Fruit fly (Drosophila melanogaster) whole organism, adult: ENCODE measurements around the gene CG31131.

Source experiments
- CG11617 ChIP-seq: fragments of 200-800 bp; sonication (Bioruptor generic); optimal IDR thresholded peaks from 2 replicates; lab custom pipeline; 2017; ENCODE audit warnings: mild to moderate bottlenecking, missing biosample characterization, missing genetic modification reagents, missing genetic modification characterization
- CG12768 ChIP-seq: fragments of 200-800 bp; sonication (Bioruptor generic); optimal IDR thresholded peaks from 2 replicates; lab custom pipeline; 2017; ENCODE audit warnings: missing biosample characterization, missing genetic modification characterization, mild to moderate bottlenecking, moderate library complexity, missing genetic modification reagents
- CG14711 ChIP-seq: fragments of 200-800 bp; sonication (Bioruptor generic); optimal IDR thresholded peaks from 2 replicates; lab custom pipeline; 2018; ENCODE audit warnings: missing biosample characterization, mild to moderate bottlenecking, missing genetic modification characterization, moderate library complexity
- CG1620 ChIP-seq: fragments of 200-800 bp; sonication (Bioruptor generic); optimal IDR thresholded peaks from 2 replicates; lab custom pipeline; 2016; ENCODE audit warnings: missing biosample characterization, missing genetic modification characterization
- CG33017 ChIP-seq: fragments of 200-800 bp; sonication (Bioruptor generic); optimal IDR thresholded peaks from 2 replicates; lab custom pipeline; 2018; ENCODE audit warnings: missing biosample characterization, mild to moderate bottlenecking, missing genetic modification characterization, moderate library complexity
- CG5204 ChIP-seq: fragments of 200-800 bp; sonication (Bioruptor generic); optimal IDR thresholded peaks from 2 replicates; lab custom pipeline; 2016; ENCODE audit warnings: missing biosample characterization, missing genetic modification characterization
- CG7045 ChIP-seq: fragments of 200-800 bp; sonication (Bioruptor generic); optimal IDR thresholded peaks from 2 replicates; lab custom pipeline; 2017; ENCODE audit warnings: missing biosample characterization, mild to moderate bottlenecking, missing genetic modification characterization
- CG7101 ChIP-seq: fragments of 200-800 bp; sonication (Bioruptor generic); optimal IDR thresholded peaks from 2 replicates; lab custom pipeline; 2018; ENCODE audit warnings: missing biosample characterization, mild to moderate bottlenecking, missing genetic modification characterization, moderate library complexity
- Clk ChIP-seq: fragments of 200-800 bp; sonication (Bioruptor generic); optimal IDR thresholded peaks from 2 replicates; lab custom pipeline; 2017; ENCODE audit warnings: missing biosample characterization, missing genetic modification characterization
- Crg-1 ChIP-seq: fragments of 200-800 bp; sonication (Bioruptor generic); optimal IDR thresholded peaks from 2 replicates; lab custom pipeline; 2016; ENCODE audit warnings: missing biosample characterization, missing genetic modification characterization
- Hr96 ChIP-seq: fragments of 200-800 bp; sonication (Bioruptor generic); optimal IDR thresholded peaks from 2 replicates; lab custom pipeline; 2016; ENCODE audit warnings: missing biosample characterization, missing genetic modification characterization
- Mnt ChIP-seq: fragments of 200-800 bp; sonication (Bioruptor generic); optimal IDR thresholded peaks from 2 replicates; lab custom pipeline; 2016; ENCODE audit warnings: missing biosample characterization, mild to moderate bottlenecking, missing genetic modification characterization
- bab1 ChIP-seq: fragments of 200-800 bp; sonication (Bioruptor generic); optimal IDR thresholded peaks from 3 replicates; lab custom pipeline; 2019; ENCODE audit warnings: missing biosample characterization, mild to moderate bottlenecking, missing genetic modification characterization, moderate library complexity
- cic ChIP-seq: fragments of 200-800 bp; sonication (Bioruptor generic); optimal IDR thresholded peaks from 2 replicates; lab custom pipeline; 2017; ENCODE audit warnings: missing biosample characterization, mild to moderate bottlenecking, missing genetic modification characterization, moderate library complexity
- cnc ChIP-seq, 2 experiments: fragments of >200 bp; optimal IDR thresholded peaks; 2 replicates each; lab custom pipeline; 2017
- kay ChIP-seq: fragments of 200-800 bp; sonication (Bioruptor generic); peaks from one replicate; lab custom pipeline; 2016; ENCODE audit warnings: missing biosample characterization, missing genetic modification characterization, borderline replicate concordance
- ovo ChIP-seq: fragments of 200-800 bp; sonication (Bioruptor generic); optimal IDR thresholded peaks from 2 replicates; lab custom pipeline; 2016; ENCODE audit warnings: missing biosample characterization, missing genetic modification characterization
- pad ChIP-seq: fragments of 200-800 bp; sonication (Bioruptor generic); optimal IDR thresholded peaks from 3 replicates; lab custom pipeline; 2017; ENCODE audit warnings: missing biosample characterization, missing genetic modification characterization, mild to moderate bottlenecking, moderate library complexity, missing genetic modification reagents
- tj ChIP-seq: fragments of 200-800 bp; sonication (Bioruptor generic); optimal IDR thresholded peaks from 3 replicates; lab custom pipeline; 2017; ENCODE audit warnings: missing biosample characterization, mild to moderate bottlenecking, missing genetic modification characterization, moderate library complexity
- toe ChIP-seq: fragments of 200-800 bp; sonication (Bioruptor generic); optimal IDR thresholded peaks from 2 replicates; lab custom pipeline; 2016; ENCODE audit warnings: missing biosample characterization, missing genetic modification characterization

Gene CG31131

DNA sequence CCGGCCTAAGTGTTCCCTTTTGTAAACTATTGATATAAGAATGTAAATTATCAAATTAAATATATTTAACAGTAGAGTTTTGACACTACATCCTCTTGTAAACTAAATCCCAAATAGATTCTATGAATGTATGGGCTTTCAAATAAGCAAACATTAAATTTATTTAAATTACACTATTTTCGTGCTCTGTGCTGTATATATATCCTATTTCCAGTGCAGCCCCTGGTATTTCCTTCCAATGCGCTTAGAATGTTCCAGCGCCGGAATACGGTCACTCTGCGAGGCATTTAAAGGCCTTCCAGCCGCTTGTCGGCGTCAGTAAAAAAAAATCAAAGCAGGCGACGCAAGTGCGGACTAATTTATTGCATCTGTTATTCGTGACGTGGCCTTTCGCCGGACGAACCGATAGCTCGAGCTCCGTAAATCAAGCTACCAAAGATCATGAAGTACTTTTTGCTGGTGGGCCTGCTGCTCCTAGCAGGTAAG lies 14.6 kb downstream of the CG31131 start, which contains the start of gene Gp93:
Gp93 (plus strand) TSS at position 291 of the 486 bp plus-strand sequence.
- TF ChIP-seq CG7045 (GFP tag; lab: Kevin White, UChicago): peak; percentile 42
- TF ChIP-seq CG12768 (GFP tag; lab: Kevin White, UChicago): peak; percentile 51
- TF ChIP-seq Mnt (GFP tag; lab: Kevin White, UChicago): peak; percentile 71
- no peak for TF ChIP-seq toe (GFP tag; lab: Kevin White, UChicago)
- peak; percentile 58 for TF ChIP-seq CG7101 (tag; lab: Kevin White, UChicago)
- TF ChIP-seq cnc (optimal IDR thresholded peaks at IDR 0.05; lab: Kevin White, UChicago): no peak
- peak; percentile 14 for TF ChIP-seq Clk (GFP tag; lab: Kevin White, UChicago)
- peak; percentile 70 for TF ChIP-seq bab1
- peak; percentile 46 for TF ChIP-seq CG11617 (GFP tag; lab: Kevin White, UChicago)
- no peak for TF ChIP-seq Hr96 (GFP tag; lab: Kevin White, UChicago)
- peak; percentile 17 for TF ChIP-seq tj (GFP tag; lab: Kevin White, UChicago)
- TF ChIP-seq ovo: peak; percentile 2
- TF ChIP-seq cic: peak; percentile 45
- peak; percentile 68 for TF ChIP-seq Crg-1
- no peak for TF ChIP-seq pad (GFP tag; lab: Kevin White, UChicago)
- peak; percentile 38 for TF ChIP-seq CG1620 (GFP tag; lab: Kevin White, UChicago)
- peak; percentile 48 for TF ChIP-seq CG33017 (tag; lab: Kevin White, UChicago)
- TF ChIP-seq CG14711 (tag; lab: Kevin White, UChicago): peak; percentile 40
- TF ChIP-seq CG5204 (GFP tag; lab: Kevin White, UChicago): no peak

DNA sequence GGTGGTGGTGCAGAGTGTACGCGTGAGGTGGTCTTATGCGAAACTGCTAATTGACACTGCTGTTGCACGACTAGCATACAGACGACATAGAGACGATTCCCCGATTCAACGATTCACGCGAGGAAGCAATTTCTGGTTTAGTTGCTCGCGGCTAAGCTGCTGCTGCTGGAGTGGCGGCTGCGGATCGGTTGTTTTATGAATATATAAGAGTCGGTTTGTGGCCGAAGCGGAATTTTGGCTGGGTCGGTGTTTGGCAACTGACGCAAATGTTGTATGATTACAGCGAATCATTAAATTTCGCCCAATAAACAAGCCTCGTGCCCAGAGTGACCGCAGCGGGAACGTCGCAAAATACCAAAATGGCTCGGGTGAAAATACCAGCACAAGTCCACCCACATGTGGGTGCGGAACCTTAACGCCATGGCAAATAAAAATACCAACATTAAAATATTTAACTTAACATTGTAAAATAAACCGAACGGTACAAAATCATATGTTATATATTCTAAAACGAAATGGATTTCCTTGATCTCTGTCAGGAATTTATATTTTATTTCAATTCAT lies 15.3 kb downstream of the CG31131 start, which contains the start of gene mfrn:
mfrn (minus strand) TSS at position 340 of the 564 bp plus-strand sequence.
- TF ChIP-seq toe (GFP tag; lab: Kevin White, UChicago) (no peak), Mnt (GFP tag; lab: Kevin White, UChicago) (peak; percentile 84), cnc (optimal IDR thresholded peaks at IDR 0.05; lab: Kevin White, UChicago) (no peak), CG7101 (tag; lab: Kevin White, UChicago) (no peak)

DNA sequence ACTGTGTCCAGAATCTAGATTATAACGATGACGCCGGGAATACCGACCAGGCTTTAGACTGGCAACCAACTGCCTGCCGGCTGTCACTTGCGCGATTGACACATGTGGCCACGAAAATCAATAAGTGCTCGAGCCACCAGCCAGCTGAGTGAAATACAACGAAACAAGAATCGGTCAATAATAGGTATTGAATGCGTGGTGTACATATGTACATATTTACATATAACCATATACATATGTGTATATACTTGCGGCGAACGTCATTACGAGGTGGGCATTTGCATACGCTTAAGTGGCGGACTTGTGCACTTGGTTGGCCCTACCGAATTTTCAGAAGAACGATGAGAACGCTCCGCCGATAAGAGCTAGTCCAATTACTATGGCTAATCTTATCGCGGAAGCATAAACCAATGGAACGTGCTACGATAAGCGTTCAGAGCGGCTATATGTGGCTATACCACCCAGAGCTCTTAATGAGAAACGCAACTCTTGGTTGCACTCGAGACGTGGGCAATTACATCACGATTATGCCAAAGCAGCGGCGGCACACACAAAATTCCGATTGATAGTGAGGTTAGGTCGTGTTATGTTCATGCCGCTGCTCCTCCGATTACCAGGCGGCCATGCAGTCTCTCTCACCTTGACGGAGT lies 16.3 kb downstream of the CG31131 start:
- TF ChIP-seq tj (GFP tag; lab: Kevin White, UChicago) (no peak), CG11617 (GFP tag; lab: Kevin White, UChicago) (no peak), CG7045 (GFP tag; lab: Kevin White, UChicago) (no peak), CG12768 (GFP tag; lab: Kevin White, UChicago) (no peak), Crg-1 (peak; percentile 13), Clk (GFP tag; lab: Kevin White, UChicago) (no peak), CG7101 (tag; lab: Kevin White, UChicago) (peak; percentile 5), pad (GFP tag; lab: Kevin White, UChicago) (no peak), Hr96 (GFP tag; lab: Kevin White, UChicago) (no peak), Mnt (GFP tag; lab: Kevin White, UChicago) (peak; percentile 13), CG14711 (tag; lab: Kevin White, UChicago) (no peak), toe (GFP tag; lab: Kevin White, UChicago) (no peak), bab1 (no peak), cnc (optimal IDR thresholded peaks at IDR 0.05; lab: Kevin White, UChicago) (no peak), CG33017 (tag; lab: Kevin White, UChicago) (no peak), kay (GFP tag; lab: Kevin White, UChicago) (no peak), ovo (no peak), cic (no peak), CG5204 (GFP tag; lab: Kevin White, UChicago) (no peak), CG1620 (GFP tag; lab: Kevin White, UChicago) (peak; percentile 1)

dm6 chr3R:27945398-27945797 lies 17.6 kb downstream of the CG31131 start:
- TF ChIP-seq Mnt (GFP tag; lab: Kevin White, UChicago): no peak
- peak; percentile 58 to 94 for TF ChIP-seq cnc (optimal IDR thresholded peaks at IDR 0.05; lab: Kevin White, UChicago)
- no peak for TF ChIP-seq CG11617 (GFP tag; lab: Kevin White, UChicago)
- TF ChIP-seq CG5204 (GFP tag; lab: Kevin White, UChicago): no peak

dm6 chr3R:27937752-27938694 lies 25.0 kb downstream of the CG31131 start, which contains the start of the genes NSD and BOD1:
NSD (minus strand) TSS chr3R:27937853.
BOD1 (plus strand) TSS chr3R:27938245.
- TF ChIP-seq CG33017 (tag; lab: Kevin White, UChicago) (no peak), CG11617 (GFP tag; lab: Kevin White, UChicago) (peak; percentile 42), Hr96 (GFP tag; lab: Kevin White, UChicago) (peak; percentile 17), Crg-1 (no peak), CG12768 (GFP tag; lab: Kevin White, UChicago) (no peak), cnc (optimal IDR thresholded peaks at IDR 0.05; lab: Kevin White, UChicago) (no peak), bab1 (peak; percentile 8), CG5204 (GFP tag; lab: Kevin White, UChicago) (no peak), kay (GFP tag; lab: Kevin White, UChicago) (no peak), ovo (peak; percentile 5), Mnt (GFP tag; lab: Kevin White, UChicago) (peak; percentile 39), cic (no peak), CG1620 (GFP tag; lab: Kevin White, UChicago) (no peak), CG7045 (GFP tag; lab: Kevin White, UChicago) (no peak), toe (GFP tag; lab: Kevin White, UChicago) (peak; percentile 40), CG7101 (tag; lab: Kevin White, UChicago) (peak; percentile 50), CG14711 (tag; lab: Kevin White, UChicago) (no peak), Clk (GFP tag; lab: Kevin White, UChicago) (peak; percentile 8), pad (GFP tag; lab: Kevin White, UChicago) (peak; percentile 14), tj (GFP tag; lab: Kevin White, UChicago) (peak; percentile 20)
